Worm (Caenorhabditis elegans) whole organism, L3 larva: Measurements from ENCODE around the gene T04F3.5.

Experiments used
- R02D3.7 ChIP-seq: fragments of 150-350 bp; optimal IDR thresholded peaks from 2 replicates; lab custom pipeline; 2014; ENCODE audit warnings: missing biosample characterization, missing genetic modification characterization
- ZK546.5 ChIP-seq: sonication (generic microtip); optimal IDR thresholded peaks from 2 replicates; lab custom pipeline; 2017; ENCODE audit warnings: missing biosample characterization, missing genetic modification characterization
- aly-2 ChIP-seq: fragments of 150-350 bp; optimal IDR thresholded peaks from 2 replicates; lab custom pipeline; 2014; ENCODE audit warnings: missing biosample characterization, missing genetic modification characterization
- ceh-28 ChIP-seq: fragments of 150-350 bp; optimal IDR thresholded peaks from 2 replicates; lab custom pipeline; 2014; ENCODE audit warnings: missing biosample characterization, missing genetic modification reagents, missing genetic modification characterization
- ceh-82 ChIP-seq: fragments of 150-350 bp; optimal IDR thresholded peaks from 2 replicates; lab custom pipeline; 2014; ENCODE audit warnings: missing biosample characterization, missing genetic modification characterization
- ceh-9 ChIP-seq: sonication (generic microtip); optimal IDR thresholded peaks from 2 replicates; lab custom pipeline; 2018; ENCODE audit warnings: missing biosample characterization, missing genetic modification characterization
- daf-12 ChIP-seq: fragments of 150-350 bp; optimal IDR thresholded peaks from 2 replicates; lab custom pipeline; 2014; ENCODE audit warnings: missing biosample characterization, missing genetic modification reagents, missing genetic modification characterization
- egl-27 ChIP-seq: sonication (generic microtip); optimal IDR thresholded peaks from 4 replicates; lab custom pipeline; 2017; ENCODE audit warnings: missing biosample characterization, missing genetic modification reagents, missing genetic modification characterization
- egl-5 ChIP-seq: fragments of 150-350 bp; optimal IDR thresholded peaks from 2 replicates; lab custom pipeline; 2017; ENCODE audit warnings: missing biosample characterization, missing genetic modification reagents, missing genetic modification characterization, inconsistent platforms
- elt-1 ChIP-seq: fragments of 150-350 bp; optimal IDR thresholded peaks from 2 replicates; lab custom pipeline; 2014; ENCODE audit warnings: missing biosample characterization, missing genetic modification characterization
- elt-2 ChIP-seq: sonication (generic microtip); optimal IDR thresholded peaks from 2 replicates; lab custom pipeline; 2016; ENCODE audit warnings: missing genetic modification reagents, mild to moderate bottlenecking, missing genetic modification characterization, missing compliant biosample characterization
- eor-1 ChIP-seq, 2 experiments: fragments of 150-350 bp; optimal IDR thresholded peaks; 2 replicates each; lab custom pipeline; 2014 to 2018; ENCODE audit warnings: missing biosample characterization in 2 of 2, missing genetic modification characterization in 2 of 2
- fkh-10 ChIP-seq: sonication (generic microtip); optimal IDR thresholded peaks from 2 replicates; lab custom pipeline; 2017; ENCODE audit warnings: missing biosample characterization, missing genetic modification reagents, missing genetic modification characterization
- fkh-2 ChIP-seq: fragments of 150-350 bp; optimal IDR thresholded peaks from 2 replicates; lab custom pipeline; 2014; ENCODE audit warnings: missing biosample characterization, missing genetic modification reagents, missing genetic modification characterization
- fos-1 ChIP-seq: fragments of 150-350 bp; optimal IDR thresholded peaks from 2 replicates; lab custom pipeline; 2014; ENCODE audit warnings: missing biosample characterization, missing genetic modification characterization
- hmg-11 ChIP-seq: sonication (generic microtip); optimal IDR thresholded peaks from 2 replicates; lab custom pipeline; 2016; ENCODE audit warnings: missing genetic modification characterization, missing compliant biosample characterization
- jun-1 ChIP-seq: fragments of 150-350 bp; optimal IDR thresholded peaks from 2 replicates; lab custom pipeline; 2014; ENCODE audit warnings: missing biosample characterization, missing genetic modification reagents, missing genetic modification characterization
- lin-15B ChIP-seq: fragments of 150-350 bp; optimal IDR thresholded peaks from 2 replicates; lab custom pipeline; 2014; ENCODE audit warnings: missing biosample characterization, missing genetic modification characterization
- lin-39 ChIP-seq: fragments of 150-350 bp; optimal IDR thresholded peaks from 2 replicates; lab custom pipeline; 2018; ENCODE audit warnings: missing biosample characterization, missing genetic modification reagents, missing genetic modification characterization
- mml-1 ChIP-seq: fragments of 150-350 bp; sonication (generic microtip); optimal IDR thresholded peaks from 3 replicates; lab custom pipeline; 2014; ENCODE audit warnings: missing biosample characterization, missing genetic modification characterization
- nfya-1 ChIP-seq: sonication (generic microtip); optimal IDR thresholded peaks from 2 replicates; lab custom pipeline; 2017; ENCODE audit warnings: missing genetic modification characterization, mild to moderate bottlenecking, missing compliant biosample characterization, antibody characterized with exemption, moderate library complexity; ENCODE audit not compliant: insufficient read depth
- nhr-11 ChIP-seq: fragments of 150-350 bp; optimal IDR thresholded peaks from 2 replicates; lab custom pipeline; 2014; ENCODE audit warnings: missing biosample characterization, missing genetic modification characterization
- nhr-12 ChIP-seq: fragments of 150-350 bp; optimal IDR thresholded peaks from 2 replicates; lab custom pipeline; 2014; ENCODE audit warnings: missing biosample characterization, missing genetic modification characterization
- nhr-23 ChIP-seq: fragments of 150-350 bp; optimal IDR thresholded peaks from 2 replicates; lab custom pipeline; 2014; ENCODE audit warnings: missing biosample characterization, missing genetic modification reagents, missing genetic modification characterization
- nhr-237 ChIP-seq: fragments of 150-350 bp; optimal IDR thresholded peaks from 2 replicates; lab custom pipeline; 2014; ENCODE audit warnings: missing biosample characterization, missing genetic modification characterization
- nhr-25 ChIP-seq: sonication (generic microtip); optimal IDR thresholded peaks from 2 replicates; lab custom pipeline; 2017; ENCODE audit warnings: missing biosample characterization, missing genetic modification characterization
- nhr-28 ChIP-seq: fragments of 150-350 bp; optimal IDR thresholded peaks from 2 replicates; lab custom pipeline; 2014; ENCODE audit warnings: missing biosample characterization, missing genetic modification characterization
- nhr-43 ChIP-seq: sonication (generic microtip); optimal IDR thresholded peaks from 2 replicates; lab custom pipeline; 2016; ENCODE audit warnings: mild to moderate bottlenecking, missing genetic modification characterization, missing compliant biosample characterization; ENCODE audit not compliant: poor library complexity, severe bottlenecking
- nhr-67 ChIP-seq: fragments of 150-350 bp; optimal IDR thresholded peaks from 2 replicates; lab custom pipeline; 2014; ENCODE audit warnings: missing biosample characterization, missing genetic modification characterization
- nhr-77 ChIP-seq: fragments of 150-350 bp; optimal IDR thresholded peaks from 2 replicates; lab custom pipeline; 2014; ENCODE audit warnings: missing biosample characterization, missing genetic modification characterization
- sea-2 ChIP-seq: fragments of 150-350 bp; sonication (generic microtip); optimal IDR thresholded peaks from 4 replicates; lab custom pipeline; 2014; ENCODE audit warnings: missing biosample characterization, missing genetic modification reagents, missing genetic modification characterization
- skn-1 ChIP-seq: fragments of 150-350 bp; optimal IDR thresholded peaks from 2 replicates; lab custom pipeline; 2014; ENCODE audit warnings: missing biosample characterization, missing genetic modification characterization
- snpc-4 ChIP-seq: fragments of 150-350 bp; optimal IDR thresholded peaks from 2 replicates; lab custom pipeline; 2014; ENCODE audit warnings: missing biosample characterization, missing genetic modification characterization
- tbx-2 ChIP-seq: sonication (generic microtip); optimal IDR thresholded peaks from 2 replicates; lab custom pipeline; 2016; ENCODE audit warnings: mild to moderate bottlenecking, missing genetic modification characterization, missing compliant biosample characterization
- unc-62 ChIP-seq: fragments of 150-350 bp; sonication (generic microtip); optimal IDR thresholded peaks from 4 replicates; lab custom pipeline; 2014; ENCODE audit warnings: missing biosample characterization, missing genetic modification reagents, missing genetic modification characterization
- zag-1 ChIP-seq: fragments of 150-350 bp; optimal IDR thresholded peaks from 2 replicates; lab custom pipeline; 2014; ENCODE audit warnings: missing biosample characterization, missing genetic modification characterization
- ztf-11 ChIP-seq: fragments of 150-350 bp; optimal IDR thresholded peaks from 2 replicates; lab custom pipeline; 2014; ENCODE audit warnings: missing biosample characterization, missing genetic modification characterization
- ztf-4 ChIP-seq: fragments of 150-350 bp; optimal IDR thresholded peaks from 2 replicates; lab custom pipeline; 2014; ENCODE audit warnings: missing biosample characterization, missing genetic modification characterization

The T04F3.5 gene

ce11 chrV:11732049-11732448, 28.4 kb upstream of the T04F3.5 start:
- TF ChIP-seq fkh-10 (GFP tag; lab: Kevin White, UChicago): no peak
- no peak for TF ChIP-seq ZK546.5 (tag; lab: Kevin White, UChicago)
- TF ChIP-seq zag-1 (tag; lab: Kevin White, UChicago): no peak
- TF ChIP-seq nhr-25 (tag; lab: Kevin White, UChicago): no peak
- no peak for TF ChIP-seq ceh-82 (tag; lab: Kevin White, UChicago)
- no peak for TF ChIP-seq elt-1 (tag; lab: Kevin White, UChicago)
- no peak for TF ChIP-seq nhr-12 (tag; lab: Kevin White, UChicago)
- TF ChIP-seq ztf-11 (tag; lab: Kevin White, UChicago): no peak
- no peak for TF ChIP-seq egl-5 (tag; lab: Kevin White, UChicago)
- TF ChIP-seq sea-2 (GFP tag; lab: Kevin White, UChicago): no peak
- TF ChIP-seq elt-2: no peak
- no peak for TF ChIP-seq lin-15B (tag; lab: Kevin White, UChicago)
- TF ChIP-seq nhr-43: no peak
- no peak for TF ChIP-seq ceh-9 (tag; lab: Kevin White, UChicago)
- no peak for TF ChIP-seq nhr-237 (tag; lab: Kevin White, UChicago)
- TF ChIP-seq nhr-23 (tag; lab: Kevin White, UChicago): no peak
- TF ChIP-seq nhr-67 (tag; lab: Kevin White, UChicago): no peak
- TF ChIP-seq nhr-77 (tag; lab: Kevin White, UChicago): no peak

- TF ChIP-seq eor-1 (tag; optimal IDR thresholded peaks at IDR 0.05; lab: Kevin White, UChicago) (no peak), elt-1 (tag; lab: Kevin White, UChicago) (no peak), R02D3.7 (no peak), nhr-77 (tag; lab: Kevin White, UChicago) (no peak), fos-1 (tag; lab: Kevin White, UChicago) (no peak), ceh-28 (tag; lab: Kevin White, UChicago) (no peak), nhr-28 (tag; lab: Kevin White, UChicago) (no peak), lin-39 (no peak), skn-1 (tag; lab: Kevin White, UChicago) (no peak), nhr-11 (tag; lab: Kevin White, UChicago) (no peak), aly-2 (no peak), ceh-9 (tag; lab: Kevin White, UChicago) (no peak), elt-2 (peak; percentile 10), hmg-11 (tag; lab: Kevin White, UChicago) (no peak), fkh-2 (tag; lab: Kevin White, UChicago) (no peak), sea-2 (GFP tag; lab: Kevin White, UChicago) (no peak), jun-1 (tag; lab: Kevin White, UChicago) (no peak), nfya-1 (tag; lab: Kevin White, UChicago) (peak; percentile 67), daf-12 (tag; lab: Kevin White, UChicago) (peak; percentile 51), unc-62 (GFP tag; lab: Kevin White, UChicago) (no peak), nhr-12 (tag; lab: Kevin White, UChicago) (no peak), ZK546.5 (tag; lab: Kevin White, UChicago) (no peak), lin-15B (tag; lab: Kevin White, UChicago) (peak; percentile 80), egl-5 (tag; lab: Kevin White, UChicago) (peak; percentile 42), mml-1 (tag; lab: Kevin White, UChicago) (no peak), tbx-2 (no peak), nhr-23 (tag; lab: Kevin White, UChicago) (peak; percentile 73), nhr-67 (tag; lab: Kevin White, UChicago) (no peak), snpc-4 (tag; lab: Kevin White, UChicago) (peak; percentile 69), nhr-25 (tag; lab: Kevin White, UChicago) (peak; percentile 50), ztf-11 (tag; lab: Kevin White, UChicago) (no peak), ztf-4 (no peak)
Observed at ce11 chrV:11733460-11733859, 27.0 kb upstream of the T04F3.5 start, which contains the start of gene npp-22. Gene npp-22, minus strand, starts transcription at chrV:11733472.

ce11 chrV:11736896-11737295, 23.6 kb upstream of the T04F3.5 start, which contains the start of gene spe-42:
Gene spe-42, minus strand, starts transcription at chrV:11736996.
- TF ChIP-seq ztf-11 (tag; lab: Kevin White, UChicago): no peak
- TF ChIP-seq daf-12 (tag; lab: Kevin White, UChicago): no peak
- TF ChIP-seq lin-15B (tag; lab: Kevin White, UChicago): no peak
- TF ChIP-seq mml-1 (tag; lab: Kevin White, UChicago): no peak
- TF ChIP-seq sea-2 (GFP tag; lab: Kevin White, UChicago): no peak
- no peak for TF ChIP-seq nhr-77 (tag; lab: Kevin White, UChicago)
- no peak for TF ChIP-seq egl-27 (tag; lab: Kevin White, UChicago)
- TF ChIP-seq, all 47 proteins: peak for 0
